Fruit fly (Drosophila melanogaster) whole organism, pupa: ENCODE measurements around the gene CG44227.

Experiments
- CG17806 ChIP-seq: fragments of 200-800 bp; sonication (Bioruptor generic); optimal IDR thresholded peaks from 2 replicates; lab custom pipeline; 2018; ENCODE audit warnings: missing biosample characterization, mild to moderate bottlenecking, missing genetic modification characterization, moderate library complexity
- CG32121 ChIP-seq: fragments of 200-800 bp; sonication (Bioruptor generic); IDR thresholded peaks from 2 replicates; pipeline ENCODE4 v1.3.6; 2022; ENCODE audit warnings: missing biosample characterization, missing genetic modification characterization
- CG34367 ChIP-seq: fragments of 200-800 bp; sonication (Bioruptor generic); optimal IDR thresholded peaks from 2 replicates; lab custom pipeline; 2018; ENCODE audit warnings: missing biosample characterization, mild to moderate bottlenecking, missing genetic modification characterization
- CG4496 ChIP-seq: fragments of 200-800 bp; sonication (Bioruptor generic); IDR thresholded peaks from 3 replicates; pipeline ENCODE4 v1.3.6; 2022; ENCODE audit warnings: missing biosample characterization, missing genetic modification characterization
- CG8159 ChIP-seq: fragments of 200-800 bp; sonication (Bioruptor generic); optimal IDR thresholded peaks from 3 replicates; lab custom pipeline; 2018; ENCODE audit warnings: missing biosample characterization, mild to moderate bottlenecking, missing genetic modification characterization, moderate library complexity
- EcR ChIP-seq: fragments of 200-800 bp; sonication (Bioruptor generic); optimal IDR thresholded peaks from 3 replicates; lab custom pipeline; 2019; ENCODE audit warnings: missing biosample characterization, missing genetic modification characterization, mild to moderate bottlenecking, moderate library complexity, missing genetic modification reagents
- Pif1B ChIP-seq: fragments of 200-800 bp; sonication (Bioruptor generic); optimal IDR thresholded peaks from 3 replicates; lab custom pipeline; 2016; ENCODE audit warnings: missing biosample characterization, missing genetic modification characterization
- gl ChIP-seq: fragments of 200-800 bp; sonication (Bioruptor generic); optimal IDR thresholded peaks from 2 replicates; lab custom pipeline; 2018; ENCODE audit warnings: missing biosample characterization, mild to moderate bottlenecking, missing genetic modification characterization
- rn ChIP-seq: fragments of 200-800 bp; sonication (Bioruptor generic); IDR thresholded peaks from 2 replicates; pipeline ENCODE4 v1.3.6; 2022; ENCODE audit warnings: missing biosample characterization, missing genetic modification characterization

DNA sequence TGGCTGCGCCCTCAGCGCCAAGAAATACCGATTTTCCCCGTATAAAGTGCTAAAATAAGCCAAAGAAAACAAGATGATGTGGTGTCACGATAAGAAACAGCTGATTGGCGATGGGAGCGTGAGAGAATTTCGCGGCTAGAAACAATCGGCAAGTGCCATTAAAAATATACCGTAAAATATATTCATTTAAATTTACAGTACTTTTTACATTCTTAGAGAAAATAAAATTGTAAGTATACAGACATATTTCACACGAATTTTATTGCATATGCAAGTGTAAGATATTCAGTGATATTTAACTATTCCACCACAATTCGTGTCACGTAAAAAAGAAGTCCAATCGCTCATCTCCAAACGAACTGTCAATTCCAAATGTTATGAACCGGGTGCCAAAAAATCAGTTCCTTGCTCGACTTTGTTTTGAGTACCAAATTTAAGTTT lies 8.4 kb downstream of the CG44227 start, which contains the start of the genes Unc50, CG11755 and CG8043:
- peak; percentile 56 for TF ChIP-seq CG34367 (tag; lab: Kevin White, UChicago)
- TF ChIP-seq rn: peak; percentile 34; the same call in 1 of the 2 replicates
- TF ChIP-seq CG17806: no peak
- peak; percentile 75 for TF ChIP-seq CG8159
- TF ChIP-seq gl (tag; lab: Kevin White, UChicago): no peak
- TF ChIP-seq CG32121 (GFP tag; lab: Robert Waterston, UW): 0 out of 2 replicates have a peak, but pooled peaks have one; percentile 50
- no peak for TF ChIP-seq CG4496 (GFP tag; lab: Robert Waterston, UW)
- TF ChIP-seq Pif1B (GFP tag; lab: Kevin White, UChicago): peak; percentile 62
- TF ChIP-seq EcR: no peak
